Worm (Caenorhabditis elegans) whole organism, L4 larva: ENCODE results near the gene ztf-14.

Experiments used
- Y75B8A.6 ChIP-seq: fragments of 200-800 bp; sonication (Bioruptor generic); IDR thresholded peaks from 2 replicates; pipeline ENCODE4 v1.3.6; 2022; ENCODE audit warnings: missing genetic modification reagents, missing genetic modification characterization, missing compliant biosample characterization
- daf-12 ChIP-seq: fragments of 150-350 bp; optimal IDR thresholded peaks from 2 replicates; lab custom pipeline; 2014; ENCODE audit warnings: missing biosample characterization, missing genetic modification reagents, missing genetic modification characterization
- fkh-10 ChIP-seq: fragments of 150-350 bp; optimal IDR thresholded peaks from 2 replicates; lab custom pipeline; 2014; ENCODE audit warnings: missing biosample characterization, missing genetic modification reagents, missing genetic modification characterization
- lin-13 ChIP-seq: fragments of 150-350 bp; optimal IDR thresholded peaks from 2 replicates; lab custom pipeline; 2014; ENCODE audit warnings: missing biosample characterization, missing genetic modification reagents, missing genetic modification characterization
- mxl-3 ChIP-seq: fragments of 200-800 bp; sonication (Bioruptor generic); optimal IDR thresholded peaks from 2 replicates; lab custom pipeline; 2018; ENCODE audit warnings: mild to moderate bottlenecking, missing genetic modification characterization, missing compliant biosample characterization
- zip-11 ChIP-seq: fragments of 200-800 bp; sonication (Bioruptor generic); IDR thresholded peaks from 2 replicates; pipeline ENCODE4 v1.3.6; 2022; ENCODE audit warnings: missing genetic modification characterization, missing compliant biosample characterization

DNA sequence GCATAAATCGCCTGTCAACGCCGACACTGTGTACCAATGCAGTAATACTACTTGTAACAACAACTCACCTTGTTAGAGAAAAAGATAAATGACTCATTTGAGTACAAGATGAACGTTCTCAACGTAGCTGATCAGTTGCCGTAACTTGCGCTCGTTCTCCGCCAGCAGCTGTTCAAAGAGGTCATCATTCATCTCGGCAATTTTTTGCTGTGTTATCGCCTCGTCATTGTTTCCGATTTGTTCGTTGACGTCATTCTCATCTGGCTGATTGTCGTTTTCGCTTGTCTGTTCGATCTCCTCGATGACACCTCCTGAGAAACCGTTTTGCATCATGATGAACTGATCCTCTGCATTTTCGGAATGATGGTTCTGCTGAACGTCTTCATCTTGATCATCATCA, 7.4 kb downstream of the ztf-14 start:
- TF ChIP-seq zip-11 (GFP tag; lab: Robert Waterston, UW) (no peak), Y75B8A.6 (GFP tag; lab: Robert Waterston, UW) (no peak), fkh-10 (GFP tag; lab: Kevin White, UChicago) (no peak), mxl-3 (GFP tag; lab: Kevin White, UChicago) (peak; percentile 7), daf-12 (no peak), lin-13 (GFP tag; lab: Kevin White, UChicago) (no peak)
